Worm (Caenorhabditis elegans): Measurements from ENCODE around the gene Y57A10C.11.

ce11 chrII:12420486-12420885 lies 5.8 kb upstream of the Y57A10C.11 start, which contains the start of gene sre-26:
- TF ChIP-seq ztf-7 (tag; optimal IDR thresholded peaks at IDR 0.05): no peak
- no peak for TF ChIP-seq lin-15B (tag; optimal IDR thresholded peaks at IDR 0.05)
- TF ChIP-seq rbr-2 (tag; optimal IDR thresholded peaks at IDR 0.05): no peak
- no peak for TF ChIP-seq nhr-237 (tag; optimal IDR thresholded peaks at IDR 0.05)
- TF ChIP-seq nhr-10 (tag; optimal IDR thresholded peaks at IDR 0.05): no peak
- no peak for TF ChIP-seq ceh-82 (tag; optimal IDR thresholded peaks at IDR 0.05)
- no peak for TF ChIP-seq R02D3.7 (tag; optimal IDR thresholded peaks at IDR 0.05)
- TF ChIP-seq daf-12 (tag; optimal IDR thresholded peaks at IDR 0.05): no peak
- no peak for TF ChIP-seq lsy-2 (tag; optimal IDR thresholded peaks at IDR 0.05)
- no peak for TF ChIP-seq egl-27 (tag; optimal IDR thresholded peaks at IDR 0.05)
- TF ChIP-seq snpc-1.2 (GFP tag; IDR thresholded peaks at IDR 0.05): no peak
- no peak for TF ChIP-seq T26A8.4 (GFP tag; IDR thresholded peaks at IDR 0.05)
- no peak for TF ChIP-seq ceh-62 (tag; optimal IDR thresholded peaks at IDR 0.05)
- no peak for TF ChIP-seq nhr-11 (tag; optimal IDR thresholded peaks at IDR 0.05)
